Worm (Caenorhabditis elegans): Measurements from ENCODE around the gene T07G12.4.
A peak's percentile ranks its signal among the peaks of the same experiment; 100 is the strongest.

The T07G12.4 gene

DNA sequence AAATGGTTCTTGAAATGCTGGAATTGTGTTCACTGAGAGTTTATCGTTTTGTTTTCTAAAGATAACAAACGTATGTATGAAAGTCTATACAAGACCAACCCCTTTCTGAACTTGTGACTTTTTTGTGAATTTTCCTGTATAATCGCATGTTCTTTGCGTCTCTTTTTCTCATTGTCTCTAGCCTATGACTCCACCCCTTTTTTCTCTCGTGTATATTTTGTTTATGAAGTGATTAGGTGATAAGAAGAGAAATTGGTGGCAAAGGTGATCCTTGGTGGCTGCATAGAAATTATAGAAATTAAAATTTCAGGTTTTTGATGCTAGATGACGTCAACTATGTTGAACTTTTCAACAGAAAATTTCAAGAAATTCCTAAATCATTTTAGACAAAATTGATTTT, 6.6 kb upstream of the T07G12.4 start, which contains the start of gene T07G12.5:
Gene T07G12.5 (minus strand): TSS at position 101 of the 400 bp plus-strand sequence.
- TF ChIP-seq gmeb-1 (tag; optimal IDR thresholded peaks at IDR 0.05) (no peak), snpc-4 (tag; optimal IDR thresholded peaks at IDR 0.05) (no peak), sma-9 (GFP tag; optimal IDR thresholded peaks at IDR 0.05) (no peak), sma-9 (tag; optimal IDR thresholded peaks at IDR 0.05) (no peak), fos-1 (tag; optimal IDR thresholded peaks at IDR 0.05) (no peak), unc-62 (GFP tag; optimal IDR thresholded peaks at IDR 0.05) (no peak), ceh-16 (tag; optimal IDR thresholded peaks at IDR 0.05) (no peak), crh-2 (tag; optimal IDR thresholded peaks at IDR 0.05) (no peak), elt-1 (tag; optimal IDR thresholded peaks at IDR 0.05) (no peak), ztf-11 (tag; optimal IDR thresholded peaks at IDR 0.05) (no peak)

DNA sequence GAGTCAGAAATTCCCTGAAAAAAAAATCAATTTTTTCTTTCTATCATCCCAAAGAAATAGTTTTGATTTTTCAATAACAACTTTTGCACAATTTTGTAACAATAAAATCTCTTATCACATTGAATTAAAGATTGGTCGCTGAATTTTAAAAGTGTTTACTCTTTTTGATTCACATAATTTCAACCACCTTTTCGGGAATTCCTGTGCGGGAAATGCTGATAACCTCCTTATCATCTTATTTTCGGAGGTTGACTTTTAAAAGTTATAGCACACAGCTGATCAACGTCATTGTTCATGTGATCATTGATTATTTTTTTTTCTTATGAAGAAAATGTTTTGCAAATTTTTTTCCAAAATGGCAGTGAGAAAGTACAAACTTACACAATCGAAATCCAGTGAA, 4.9 kb upstream of the T07G12.4 start:
- peak; percentile 40 for TF ChIP-seq fos-1 (tag; optimal IDR thresholded peaks at IDR 0.05)
- peak; percentile 79 for TF ChIP-seq sma-9 (GFP tag; optimal IDR thresholded peaks at IDR 0.05)
- no peak for TF ChIP-seq sma-9 (tag; optimal IDR thresholded peaks at IDR 0.05)
- TF ChIP-seq dmd-4 (tag; optimal IDR thresholded peaks at IDR 0.05): no peak
- peak; percentile 40 for TF ChIP-seq gmeb-1 (tag; optimal IDR thresholded peaks at IDR 0.05)

DNA sequence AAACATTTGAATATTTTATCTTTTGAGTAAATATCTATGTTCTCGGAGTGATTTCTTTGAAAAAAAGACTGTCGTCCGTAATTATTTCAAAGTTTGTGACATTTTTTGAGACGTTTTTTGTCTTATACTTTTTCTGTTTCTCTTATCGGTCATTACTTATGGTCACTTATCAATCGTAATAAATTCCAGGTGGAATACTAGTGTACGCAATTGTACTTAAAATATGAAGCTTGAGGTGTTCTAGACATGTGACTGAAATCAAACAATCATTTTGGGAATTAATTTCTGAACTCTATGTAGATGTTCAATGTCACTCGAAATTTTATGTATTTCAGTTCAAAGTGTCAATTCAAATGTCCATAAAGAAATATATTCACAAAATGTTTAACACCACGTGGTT, 3.8 kb upstream of the T07G12.4 start:
- TF ChIP-seq nhr-11 (tag; optimal IDR thresholded peaks at IDR 0.05) (no peak), fos-1 (tag; optimal IDR thresholded peaks at IDR 0.05) (no peak), ztf-4 (tag; optimal IDR thresholded peaks at IDR 0.05) (no peak), nhr-77 (tag; optimal IDR thresholded peaks at IDR 0.05) (no peak), mdl-1 (tag; optimal IDR thresholded peaks at IDR 0.05) (no peak), dmd-4 (tag; optimal IDR thresholded peaks at IDR 0.05) (no peak), lin-39 (tag; optimal IDR thresholded peaks at IDR 0.05) (no peak), nhr-12 (tag; optimal IDR thresholded peaks at IDR 0.05) (no peak), lin-13 (GFP tag; optimal IDR thresholded peaks at IDR 0.05) (no peak), ama-1 (optimal IDR thresholded peaks at IDR 0.05) (no peak), nhr-237 (tag; optimal IDR thresholded peaks at IDR 0.05) (no peak)

DNA sequence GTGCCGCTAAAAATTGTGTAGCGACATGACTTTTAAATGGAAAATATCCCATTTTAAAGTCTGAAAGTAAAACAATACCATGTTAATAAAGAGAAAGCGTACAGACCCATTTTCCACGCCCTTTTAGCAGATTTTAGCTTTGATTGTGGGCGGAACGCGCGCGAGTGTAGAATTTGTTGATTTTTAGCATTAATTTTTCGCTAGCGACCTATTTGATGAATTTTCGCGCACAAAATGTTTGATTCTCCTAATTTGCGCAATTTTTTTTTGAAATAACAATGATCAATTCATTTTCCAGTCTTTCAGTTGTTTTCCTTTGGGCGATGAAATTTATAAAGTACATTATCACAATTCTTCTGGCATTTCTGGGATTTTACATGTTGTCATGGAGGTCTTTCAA, 4.8 kb downstream of the T07G12.4 start, which contains the start of gene T07G12.3:
Gene T07G12.3 (plus strand): TSS at position 301 of the 400 bp plus-strand sequence.
- no peak for TF ChIP-seq egl-27 (tag; optimal IDR thresholded peaks at IDR 0.05)
- no peak for TF ChIP-seq unc-62 (GFP tag; optimal IDR thresholded peaks at IDR 0.05)
- TF ChIP-seq nhr-10 (tag; optimal IDR thresholded peaks at IDR 0.05): no peak
- no peak for TF ChIP-seq peb-1 (tag; optimal IDR thresholded peaks at IDR 0.05)
- no peak for TF ChIP-seq ztf-4 (tag; optimal IDR thresholded peaks at IDR 0.05)
- no peak for TF ChIP-seq ZK546.5 (tag; optimal IDR thresholded peaks at IDR 0.05)
- TF ChIP-seq R02D3.7 (tag; optimal IDR thresholded peaks at IDR 0.05): no peak
- no peak for TF ChIP-seq mdl-1 (tag; optimal IDR thresholded peaks at IDR 0.05)
- no peak for TF ChIP-seq lin-11 (tag; optimal IDR thresholded peaks at IDR 0.05)
- TF ChIP-seq dmd-4 (tag; optimal IDR thresholded peaks at IDR 0.05): no peak
- no peak for TF ChIP-seq zag-1 (tag; optimal IDR thresholded peaks at IDR 0.05)
- TF ChIP-seq sma-9 (GFP tag; optimal IDR thresholded peaks at IDR 0.05): no peak
- no peak for TF ChIP-seq sma-9 (tag; optimal IDR thresholded peaks at IDR 0.05)
- no peak for TF ChIP-seq nhr-12 (tag; optimal IDR thresholded peaks at IDR 0.05)
- TF ChIP-seq aly-2 (tag; optimal IDR thresholded peaks at IDR 0.05): no peak
- no peak for TF ChIP-seq snpc-4 (tag; optimal IDR thresholded peaks at IDR 0.05)
- no peak for TF ChIP-seq ceh-16 (tag; optimal IDR thresholded peaks at IDR 0.05)
- TF ChIP-seq unc-55 (GFP tag; optimal IDR thresholded peaks at IDR 0.05): no peak
- TF ChIP-seq lin-39 (tag; optimal IDR thresholded peaks at IDR 0.05): no peak
- no peak for TF ChIP-seq ceh-82 (tag; optimal IDR thresholded peaks at IDR 0.05)
- no peak for TF ChIP-seq mab-5 (tag; optimal IDR thresholded peaks at IDR 0.05)

DNA sequence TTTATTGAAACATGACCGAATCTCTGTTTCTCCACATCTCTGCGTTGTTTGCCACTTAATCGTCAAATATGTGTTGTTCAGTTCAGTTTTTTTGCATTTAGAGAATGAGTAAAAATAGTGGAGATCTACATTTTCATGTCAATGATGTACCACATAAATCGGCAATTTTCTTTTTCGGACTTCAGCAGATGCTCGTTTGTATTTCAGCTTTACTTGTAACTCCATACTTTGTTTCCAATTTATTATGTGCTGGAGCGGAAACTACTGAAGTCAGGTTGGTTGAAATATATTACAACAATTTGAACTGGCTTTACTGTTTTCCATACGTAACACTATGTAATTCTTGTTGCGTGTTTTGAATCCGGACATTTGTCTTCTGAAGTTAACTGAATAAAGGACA, 7.8 kb downstream of the T07G12.4 start, which contains the start of gene T07G12.2:
Gene T07G12.2 (plus strand): TSS at position 62 of the 400 bp plus-strand sequence.
- TF ChIP-seq alr-1 (tag; optimal IDR thresholded peaks at IDR 0.05) (no peak), zag-1 (tag; optimal IDR thresholded peaks at IDR 0.05) (no peak), nhr-237 (tag; optimal IDR thresholded peaks at IDR 0.05) (no peak), snpc-4 (tag; optimal IDR thresholded peaks at IDR 0.05) (no peak), sem-4 (tag; optimal IDR thresholded peaks at IDR 0.05) (no peak), nhr-11 (tag; optimal IDR thresholded peaks at IDR 0.05) (no peak)
